Worm (Caenorhabditis elegans) whole organism, midembryonic: ENCODE data around the gene D1025.10.
A peak's percentile ranks its signal among the peaks of the same experiment; 100 is the strongest.

Experiments used
- T22C8.4 ChIP-seq: fragments of 200-800 bp; sonication (Bioruptor generic); IDR thresholded peaks from 2 replicates; pipeline ENCODE4 v1.3.6; 2022; ENCODE audit warnings: missing genetic modification characterization, missing compliant biosample characterization
- cog-1 ChIP-seq: sonication (generic microtip); optimal IDR thresholded peaks from 2 replicates; lab custom pipeline; 2016; ENCODE audit warnings: missing genetic modification characterization, missing compliant biosample characterization
- flt-1 ChIP-seq: fragments of 200-800 bp; sonication (Bioruptor generic); IDR thresholded peaks from 2 replicates; pipeline ENCODE4 v1.3.6; 2022; ENCODE audit warnings: missing genetic modification characterization, missing compliant biosample characterization
- klf-2 ChIP-seq: fragments of 200-800 bp; sonication (Bioruptor generic); conservative IDR thresholded peaks from 2 replicates; pipeline ENCODE4 v1.3.6; 2022; ENCODE audit warnings: missing genetic modification reagents, missing genetic modification characterization, missing compliant biosample characterization
- med-1 ChIP-seq: sonication (generic microtip); optimal IDR thresholded peaks from 2 replicates; lab custom pipeline; 2017; ENCODE audit warnings: missing genetic modification characterization, mild to moderate bottlenecking, missing compliant biosample characterization, antibody characterized with exemption, missing genetic modification reagents; ENCODE audit not compliant: insufficient read depth
- ref-1 ChIP-seq: fragments of 200-800 bp; sonication (Bioruptor generic); conservative IDR thresholded peaks from 2 replicates; pipeline ENCODE4 v1.3.6; 2022; ENCODE audit warnings: missing genetic modification reagents, missing genetic modification characterization, missing compliant biosample characterization
- tab-1 ChIP-seq: fragments of 200-800 bp; sonication (Bioruptor generic); IDR thresholded peaks from 2 replicates; pipeline ENCODE4 v1.3.6; 2022; ENCODE audit warnings: missing genetic modification characterization, missing compliant biosample characterization
- ztf-23 ChIP-seq: fragments of 200-800 bp; sonication (Bioruptor generic); IDR thresholded peaks from 2 replicates; pipeline ENCODE4 v1.3.6; 2022; ENCODE audit warnings: missing genetic modification reagents, missing genetic modification characterization, missing compliant biosample characterization
- ztf-29 ChIP-seq: fragments of 200-800 bp; sonication (Bioruptor generic); IDR thresholded peaks from 2 replicates; pipeline ENCODE4 v1.3.6; 2022; ENCODE audit warnings: missing genetic modification reagents, missing genetic modification characterization, missing compliant biosample characterization

The D1025.10 gene

DNA sequence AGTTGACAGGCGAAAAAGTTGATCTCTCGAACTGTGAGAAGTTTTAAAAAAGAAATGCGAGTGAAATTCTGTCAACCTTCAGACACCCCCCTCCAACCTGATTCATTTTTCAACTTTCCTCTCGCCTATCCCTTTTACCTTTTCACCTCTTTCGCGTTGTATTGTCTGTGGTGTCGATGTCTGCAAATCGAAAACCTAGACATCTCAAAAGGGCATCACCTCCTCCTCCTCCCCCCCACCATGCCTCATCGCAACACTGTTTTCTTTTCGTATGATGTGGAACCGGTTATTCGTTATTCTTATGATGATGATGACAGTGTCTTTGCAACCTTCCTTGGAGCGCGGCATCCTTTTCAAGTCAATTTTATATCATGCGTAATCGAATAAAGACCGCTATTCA lies 8.7 kb upstream of the D1025.10 start:
- TF ChIP-seq T22C8.4 (GFP tag; lab: Robert Waterston, UW) = no peak
- no peak for TF ChIP-seq ref-1 (GFP tag; lab: Robert Waterston, UW)
- TF ChIP-seq klf-2 (GFP tag; lab: Robert Waterston, UW) = no peak
- TF ChIP-seq flt-1 (GFP tag; lab: Robert Waterston, UW) = no peak
- TF ChIP-seq cog-1 (tag; lab: Kevin White, UChicago) = no peak
- TF ChIP-seq med-1 = no peak
- no peak for TF ChIP-seq ztf-23 (GFP tag; lab: Robert Waterston, UW)

ce11 chrX:14508823-14509259 lies 7.8 kb upstream of the D1025.10 start:
- no peak for TF ChIP-seq med-1
- TF ChIP-seq ztf-23 (GFP tag; lab: Robert Waterston, UW) = no peak
- TF ChIP-seq ztf-29 (GFP tag; lab: Robert Waterston, UW) = no peak
- TF ChIP-seq T22C8.4 (GFP tag; lab: Robert Waterston, UW) = no peak
- TF ChIP-seq klf-2 (GFP tag; lab: Robert Waterston, UW) = no peak
- TF ChIP-seq tab-1 (GFP tag; lab: Robert Waterston, UW) = no peak

DNA sequence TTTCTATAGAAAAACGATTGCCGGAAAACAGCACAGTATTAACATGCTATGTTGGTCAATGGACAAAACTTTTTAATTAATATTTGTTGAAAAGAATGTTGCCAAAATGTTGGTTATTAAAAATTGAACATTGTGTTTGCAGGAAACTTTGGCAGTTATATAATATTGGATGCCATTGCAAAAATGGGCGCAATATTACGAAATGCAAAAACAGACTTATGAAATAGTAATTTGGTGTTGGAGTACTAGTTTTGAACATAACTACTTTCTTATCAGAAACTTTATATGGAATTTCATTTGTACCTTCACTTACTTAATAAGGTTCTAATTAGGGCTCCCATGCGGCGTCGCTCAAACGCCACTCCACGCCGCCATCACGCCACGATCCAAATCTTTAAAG lies 6.3 kb upstream of the D1025.10 start:
- TF ChIP-seq flt-1 (GFP tag; lab: Robert Waterston, UW) (no peak), ref-1 (GFP tag; lab: Robert Waterston, UW) (no peak), ztf-29 (GFP tag; lab: Robert Waterston, UW) (no peak), ztf-23 (GFP tag; lab: Robert Waterston, UW) (no peak), tab-1 (GFP tag; lab: Robert Waterston, UW) (no peak), T22C8.4 (GFP tag; lab: Robert Waterston, UW) (no peak), klf-2 (GFP tag; lab: Robert Waterston, UW) (no peak), cog-1 (tag; lab: Kevin White, UChicago) (no peak), med-1 (no peak)

DNA sequence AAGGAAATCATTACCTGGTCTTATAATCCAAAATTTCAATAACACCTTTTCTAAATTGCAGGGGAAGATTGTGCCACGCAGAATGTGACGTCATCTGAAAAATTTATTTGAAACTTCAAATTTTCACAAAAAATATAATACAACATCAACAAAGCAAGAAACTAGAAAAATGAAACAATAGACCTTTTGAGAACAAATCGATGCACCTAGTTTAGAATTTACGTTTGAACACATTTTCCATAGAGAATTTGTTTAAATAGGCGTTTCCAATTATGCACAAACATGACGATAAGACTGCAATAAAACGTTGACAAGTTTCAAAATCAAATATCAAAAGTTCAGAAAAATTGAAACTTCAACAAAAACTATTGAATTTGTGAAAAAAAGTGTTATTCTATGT lies 3.8 kb upstream of the D1025.10 start, which contains the start of gene fbxa-141:
Gene fbxa-141, minus strand, starts transcription at position 101 of the 400 bp plus-strand sequence.
- TF ChIP-seq tab-1 (GFP tag; lab: Robert Waterston, UW) = no peak
- TF ChIP-seq ref-1 (GFP tag; lab: Robert Waterston, UW) = no peak
- TF ChIP-seq ztf-29 (GFP tag; lab: Robert Waterston, UW) = no peak
- no peak for TF ChIP-seq flt-1 (GFP tag; lab: Robert Waterston, UW)
- no peak for TF ChIP-seq med-1
- no peak for TF ChIP-seq cog-1 (tag; lab: Kevin White, UChicago)
- TF ChIP-seq klf-2 (GFP tag; lab: Robert Waterston, UW) = no peak
- no peak for TF ChIP-seq ztf-23 (GFP tag; lab: Robert Waterston, UW)
- TF ChIP-seq T22C8.4 (GFP tag; lab: Robert Waterston, UW) = no peak

DNA sequence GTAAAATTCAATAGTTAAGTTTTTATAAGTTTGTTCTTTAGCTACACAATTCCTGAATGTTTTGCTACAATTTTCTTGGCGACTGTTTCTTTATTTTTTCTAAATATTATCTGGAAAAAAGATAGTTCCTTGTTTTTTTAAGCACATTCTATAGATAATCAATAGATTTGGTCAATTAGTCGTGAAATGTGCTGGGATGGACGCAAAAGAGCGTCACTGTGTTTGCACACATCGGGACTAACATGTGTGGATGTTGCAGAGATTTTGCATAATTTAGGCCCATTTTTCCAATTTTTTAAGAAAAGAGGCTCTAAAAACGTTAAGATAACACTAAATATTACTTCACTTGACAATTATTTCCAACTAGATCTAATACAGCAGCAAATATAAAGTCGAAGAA lies 3.2 kb upstream of the D1025.10 start:
- TF ChIP-seq ref-1 (GFP tag; lab: Robert Waterston, UW) (no peak), T22C8.4 (GFP tag; lab: Robert Waterston, UW) (peak; percentile 54; the same call in 1 of the 2 replicates), ztf-23 (GFP tag; lab: Robert Waterston, UW) (no peak)

- no peak for TF ChIP-seq klf-2 (GFP tag; lab: Robert Waterston, UW)
- TF ChIP-seq ztf-29 (GFP tag; lab: Robert Waterston, UW) = no peak
- TF ChIP-seq tab-1 (GFP tag; lab: Robert Waterston, UW) = no peak
- TF ChIP-seq med-1 = no peak
- no peak for TF ChIP-seq cog-1 (tag; lab: Kevin White, UChicago)
- TF ChIP-seq ztf-23 (GFP tag; lab: Robert Waterston, UW) = no peak
- TF ChIP-seq T22C8.4 (GFP tag; lab: Robert Waterston, UW) = no peak
- TF ChIP-seq flt-1 (GFP tag; lab: Robert Waterston, UW) = no peak
- TF ChIP-seq ref-1 (GFP tag; lab: Robert Waterston, UW) = no peak
These were observed 1.6 kb upstream of the D1025.10 start, which contains the start of gene gcsh-1 for ce11 chrX:14515028-14515427. TSS of gene gcsh-1 (minus strand) at chrX:14515073.

- no peak for TF ChIP-seq ztf-23 (GFP tag; lab: Robert Waterston, UW)
- TF ChIP-seq tab-1 (GFP tag; lab: Robert Waterston, UW) = no peak
- no peak for TF ChIP-seq ztf-29 (GFP tag; lab: Robert Waterston, UW)
- no peak for TF ChIP-seq med-1
- no peak for TF ChIP-seq cog-1 (tag; lab: Kevin White, UChicago)
- TF ChIP-seq ref-1 (GFP tag; lab: Robert Waterston, UW) = no peak
- TF ChIP-seq flt-1 (GFP tag; lab: Robert Waterston, UW) = no peak
- no peak for TF ChIP-seq T22C8.4 (GFP tag; lab: Robert Waterston, UW)
- no peak for TF ChIP-seq klf-2 (GFP tag; lab: Robert Waterston, UW)
These were observed 1.2 kb downstream of the D1025.10 start for ce11 chrX:14517842-14518241.

DNA sequence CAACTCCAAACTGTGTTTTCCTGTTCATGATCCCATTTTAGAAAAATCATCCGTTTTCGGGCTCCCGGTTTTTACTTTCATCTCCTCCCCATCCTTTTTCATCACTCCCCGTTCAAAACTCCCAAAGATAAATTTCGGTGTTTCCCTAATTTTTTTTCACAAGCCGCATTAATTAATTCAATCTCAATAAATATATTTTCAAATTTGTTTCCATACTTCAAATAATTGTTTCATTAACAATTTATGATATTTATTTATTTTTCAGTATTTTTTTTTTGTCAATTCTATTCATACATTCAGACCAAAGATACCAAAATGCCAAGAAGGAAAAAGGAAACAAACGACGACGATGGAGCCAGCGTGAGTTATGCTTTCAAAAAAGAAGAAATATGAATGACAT lies 3.8 kb downstream of the D1025.10 start, which contains the start of gene D1025.1:
Gene D1025.1, plus strand, starts transcription at position 301 of the 400 bp plus-strand sequence.
- TF ChIP-seq klf-2 (GFP tag; lab: Robert Waterston, UW) (no peak), T22C8.4 (GFP tag; lab: Robert Waterston, UW) (no peak), cog-1 (tag; lab: Kevin White, UChicago) (no peak), ztf-23 (GFP tag; lab: Robert Waterston, UW) (no peak), med-1 (no peak), ref-1 (GFP tag; lab: Robert Waterston, UW) (no peak), tab-1 (GFP tag; lab: Robert Waterston, UW) (no peak), ztf-29 (GFP tag; lab: Robert Waterston, UW) (no peak), flt-1 (GFP tag; lab: Robert Waterston, UW) (no peak)

- TF ChIP-seq tab-1 (GFP tag; lab: Robert Waterston, UW) = no peak
- TF ChIP-seq flt-1 (GFP tag; lab: Robert Waterston, UW) = no peak
- no peak for TF ChIP-seq klf-2 (GFP tag; lab: Robert Waterston, UW)
- TF ChIP-seq ztf-29 (GFP tag; lab: Robert Waterston, UW) = no peak
- no peak for TF ChIP-seq med-1
- TF ChIP-seq cog-1 (tag; lab: Kevin White, UChicago) = no peak
- no peak for TF ChIP-seq ref-1 (GFP tag; lab: Robert Waterston, UW)
- TF ChIP-seq T22C8.4 (GFP tag; lab: Robert Waterston, UW) = no peak
- TF ChIP-seq ztf-23 (GFP tag; lab: Robert Waterston, UW) = no peak
These were observed 6.6 kb downstream of the D1025.10 start, which contains the start of gene nspc-16 for ce11 chrX:14523275-14523674. TSS of gene nspc-16 (plus strand) at chrX:14523575.
